Fruit fly (Drosophila melanogaster): ENCODE results near the gene smo.

dm6 chr2L:297480-298284 lies 20.3 kb downstream of the smo start, which contains the start of gene Pi3K21B:
- TF ChIP-seq CG14711 (tag; optimal IDR thresholded peaks at IDR 0.05), result peak; percentile 94
- TF ChIP-seq kay (GFP tag; ENCODE audit: borderline replicate concordance), result no peak
- peak; percentile 97 for TF ChIP-seq CG12768 (GFP tag; optimal IDR thresholded peaks at IDR 0.05)
- peak; percentile 93 for TF ChIP-seq CG33017 (tag; optimal IDR thresholded peaks at IDR 0.05)
- peak; percentile 96 for TF ChIP-seq CG7045 (GFP tag; optimal IDR thresholded peaks at IDR 0.05)
- peak; percentile 62 for TF ChIP-seq tj (GFP tag; optimal IDR thresholded peaks at IDR 0.05)
- peak; percentile 99 for TF ChIP-seq CG1620 (GFP tag; optimal IDR thresholded peaks at IDR 0.05)
- peak; percentile 63 for TF ChIP-seq cic (GFP tag; optimal IDR thresholded peaks at IDR 0.05)
